Worm (Caenorhabditis elegans) whole organism, late embryonic: ENCODE data around the gene osm-10.
A peak's percentile ranks its signal among the peaks of the same experiment; 100 is the strongest.

Experiments
- C08G9.2 ChIP-seq: sonication (generic microtip); optimal IDR thresholded peaks from 2 replicates; lab custom pipeline; 2016; ENCODE audit warnings: mild to moderate bottlenecking, missing genetic modification characterization, moderate library complexity, missing compliant biosample characterization
- C38D4.7 ChIP-seq: fragments of 200-800 bp; sonication (Bioruptor generic); optimal IDR thresholded peaks from 2 replicates; lab custom pipeline; 2018; ENCODE audit warnings: mild to moderate bottlenecking, missing genetic modification characterization, moderate library complexity, missing compliant biosample characterization
- F13H6.1 ChIP-seq: sonication (generic microtip); optimal IDR thresholded peaks from 2 replicates; lab custom pipeline; 2016; ENCODE audit warnings: missing genetic modification characterization, missing compliant biosample characterization
- K02D7.2 ChIP-seq: sonication (generic microtip); optimal IDR thresholded peaks from 2 replicates; lab custom pipeline; 2017; ENCODE audit warnings: mild to moderate bottlenecking, missing genetic modification characterization, missing compliant biosample characterization
- K09A11.1 ChIP-seq: sonication (generic microtip); optimal IDR thresholded peaks from 2 replicates; lab custom pipeline; 2017; ENCODE audit warnings: antibody characterized with exemption, mild to moderate bottlenecking, missing genetic modification characterization, missing compliant biosample characterization; ENCODE audit not compliant: insufficient read depth
- Y22D7AL.16 ChIP-seq: sonication (generic microtip); optimal IDR thresholded peaks from 2 replicates; lab custom pipeline; 2016; ENCODE audit warnings: missing genetic modification characterization, missing compliant biosample characterization
- ama-1 ChIP-seq: fragments of 150-350 bp; optimal IDR thresholded peaks from 2 replicates; lab custom pipeline; 2014
- ceh-18 ChIP-seq: sonication (generic microtip); optimal IDR thresholded peaks from 2 replicates; lab custom pipeline; 2016; ENCODE audit warnings: missing genetic modification characterization, missing compliant biosample characterization
- ceh-2 ChIP-seq: sonication (generic microtip); optimal IDR thresholded peaks from 2 replicates; lab custom pipeline; 2016; ENCODE audit warnings: missing genotype, missing genetic modification characterization, missing compliant biosample characterization
- ceh-22 ChIP-seq: sonication (generic microtip); optimal IDR thresholded peaks from 2 replicates; lab custom pipeline; 2017; ENCODE audit warnings: missing biosample characterization, missing genetic modification characterization
- ceh-24 ChIP-seq: sonication (generic microtip); optimal IDR thresholded peaks from 2 replicates; lab custom pipeline; 2016; ENCODE audit warnings: mild to moderate bottlenecking, missing genetic modification characterization, missing compliant biosample characterization
- ceh-30 ChIP-seq: fragments of 150-350 bp; optimal IDR thresholded peaks from 2 replicates; lab custom pipeline; 2014; ENCODE audit warnings: missing biosample characterization, missing genetic modification characterization
- ceh-34 ChIP-seq: sonication (generic microtip); optimal IDR thresholded peaks from 2 replicates; lab custom pipeline; 2016; ENCODE audit warnings: mild to moderate bottlenecking, missing genetic modification characterization, missing compliant biosample characterization
- ceh-45 ChIP-seq: fragments of 200-800 bp; sonication (Bioruptor generic); IDR thresholded peaks from 2 replicates; pipeline ENCODE4 v1.3.6; 2022; ENCODE audit warnings: missing genetic modification reagents, missing genetic modification characterization, missing compliant biosample characterization
- ceh-6 ChIP-seq: fragments of 200-800 bp; sonication (Bioruptor generic); optimal IDR thresholded peaks from 2 replicates; lab custom pipeline; 2018; ENCODE audit warnings: mild to moderate bottlenecking, missing genetic modification characterization, missing compliant biosample characterization
- che-1 ChIP-seq: sonication (generic microtip); optimal IDR thresholded peaks from 2 replicates; lab custom pipeline; 2016; ENCODE audit warnings: mild to moderate bottlenecking, missing genetic modification characterization, missing compliant biosample characterization
- dve-1 ChIP-seq: sonication (generic microtip); optimal IDR thresholded peaks from 2 replicates; lab custom pipeline; 2017; ENCODE audit warnings: antibody characterized with exemption, mild to moderate bottlenecking, missing genetic modification characterization, missing compliant biosample characterization
- elt-4 ChIP-seq: sonication (generic microtip); optimal IDR thresholded peaks from 2 replicates; lab custom pipeline; 2016; ENCODE audit warnings: missing genetic modification characterization, missing compliant biosample characterization
- ets-4 ChIP-seq: sonication (generic microtip); optimal IDR thresholded peaks from 2 replicates; lab custom pipeline; 2016; ENCODE audit warnings: missing genetic modification characterization, missing compliant biosample characterization
- eyg-1 ChIP-seq: sonication (generic microtip); optimal IDR thresholded peaks from 2 replicates; lab custom pipeline; 2016; ENCODE audit warnings: missing genotype, missing genetic modification characterization, missing compliant biosample characterization
- fkh-6 ChIP-seq: sonication (generic microtip); optimal IDR thresholded peaks from 2 replicates; lab custom pipeline; 2016; ENCODE audit warnings: missing genetic modification characterization, missing compliant biosample characterization
- hlh-13 ChIP-seq: fragments of 200-800 bp; sonication (Bioruptor generic); optimal IDR thresholded peaks from 2 replicates; lab custom pipeline; 2018; ENCODE audit warnings: mild to moderate bottlenecking, missing genetic modification characterization, missing compliant biosample characterization
- hlh-15 ChIP-seq: sonication (generic microtip); optimal IDR thresholded peaks from 2 replicates; lab custom pipeline; 2016; ENCODE audit warnings: missing genetic modification characterization, missing compliant biosample characterization
- hlh-30 ChIP-seq: sonication (generic microtip); optimal IDR thresholded peaks from 2 replicates; lab custom pipeline; 2017; ENCODE audit warnings: antibody characterized with exemption, missing genetic modification characterization, missing compliant biosample characterization; ENCODE audit not compliant: insufficient read depth
- hlh-8 ChIP-seq: sonication (generic microtip); optimal IDR thresholded peaks from 2 replicates; lab custom pipeline; 2016; ENCODE audit warnings: missing genotype, missing genetic modification characterization, missing compliant biosample characterization
- lim-6 ChIP-seq: sonication (generic microtip); optimal IDR thresholded peaks from 2 replicates; lab custom pipeline; 2016; ENCODE audit warnings: missing genetic modification characterization, missing compliant biosample characterization
- lin-11 ChIP-seq: fragments of 200-800 bp; sonication (Bioruptor generic); optimal IDR thresholded peaks from 2 replicates; lab custom pipeline; 2018; ENCODE audit warnings: mild to moderate bottlenecking, missing genetic modification characterization, missing compliant biosample characterization
- nfya-1 ChIP-seq: sonication (generic microtip); optimal IDR thresholded peaks from 2 replicates; lab custom pipeline; 2017; ENCODE audit warnings: missing genetic modification characterization, mild to moderate bottlenecking, missing compliant biosample characterization, antibody characterized with exemption, moderate library complexity
- npax-4 ChIP-seq: sonication (generic microtip); optimal IDR thresholded peaks from 2 replicates; lab custom pipeline; 2016; ENCODE audit warnings: missing genetic modification characterization, missing compliant biosample characterization
- pha-2 ChIP-seq: sonication (generic microtip); optimal IDR thresholded peaks from 2 replicates; lab custom pipeline; 2017; ENCODE audit warnings: mild to moderate bottlenecking, missing genetic modification characterization, missing compliant biosample characterization
- pros-1 ChIP-seq: fragments of 150-350 bp; optimal IDR thresholded peaks from 2 replicates; lab custom pipeline; 2014; ENCODE audit warnings: missing biosample characterization, missing genetic modification reagents, missing genetic modification characterization
- ref-2 ChIP-seq: sonication (generic microtip); optimal IDR thresholded peaks from 2 replicates; lab custom pipeline; 2016; ENCODE audit warnings: missing genetic modification characterization, missing compliant biosample characterization
- rnt-1 ChIP-seq: sonication (generic microtip); optimal IDR thresholded peaks from 2 replicates; lab custom pipeline; 2016; ENCODE audit warnings: missing genetic modification characterization, missing compliant biosample characterization
- sdc-2 ChIP-seq: sonication (generic microtip); optimal IDR thresholded peaks from 2 replicates; lab custom pipeline; 2016; ENCODE audit warnings: missing genotype, missing genetic modification characterization, missing compliant biosample characterization
- sox-2 ChIP-seq: fragments of 200-800 bp; sonication (Bioruptor generic); IDR thresholded peaks from 2 replicates; pipeline ENCODE4 v1.3.6; 2022; ENCODE audit warnings: missing genetic modification reagents, missing genetic modification characterization, missing compliant biosample characterization
- syd-9 ChIP-seq: sonication (generic microtip); optimal IDR thresholded peaks from 2 replicates; lab custom pipeline; 2016; ENCODE audit warnings: mild to moderate bottlenecking, missing genetic modification characterization, moderate library complexity, missing compliant biosample characterization
- tbx-7 ChIP-seq: sonication (generic microtip); optimal IDR thresholded peaks from 2 replicates; lab custom pipeline; 2016; ENCODE audit warnings: missing genotype, missing genetic modification characterization, missing compliant biosample characterization
- unc-3 ChIP-seq, 2 experiments: fragments of 200-800 bp in 1 of 2; sonication (Bioruptor generic) in 1 of 2; sonication (generic microtip) in 1 of 2; conservative IDR thresholded peaks in 1 of 2; optimal IDR thresholded peaks in 1 of 2; 2 replicates each; pipeline versions ENCODE4 v1.3.6 to Lab custom; 2016 to 2022; ENCODE audit warnings: missing compliant biosample characterization in 2 of 2, missing genetic modification characterization in 2 of 2, missing genetic modification reagents in 1 of 2
- unc-42 ChIP-seq: sonication (generic microtip); optimal IDR thresholded peaks from 2 replicates; lab custom pipeline; 2016; ENCODE audit warnings: missing genotype, missing genetic modification characterization, missing compliant biosample characterization
- unc-55 ChIP-seq: sonication (generic microtip); optimal IDR thresholded peaks from 2 replicates; lab custom pipeline; 2017; ENCODE audit warnings: missing biosample characterization, missing genetic modification reagents, missing genetic modification characterization

Gene osm-10

ce11 chrIII:7215532-7215931 is 27.5 kb upstream of the osm-10 start:
- peak; percentile 23 for TF ChIP-seq rnt-1 (tag; lab: Kevin White, UChicago)
- TF ChIP-seq nfya-1 (tag; lab: Kevin White, UChicago) = no peak
- no peak for TF ChIP-seq unc-42 (tag; lab: Kevin White, UChicago)
- no peak for TF ChIP-seq ceh-22 (tag; lab: Kevin White, UChicago)
- no peak for TF ChIP-seq elt-4 (tag; lab: Kevin White, UChicago)
- TF ChIP-seq, all 69 proteins: peak for 1

ce11 chrIII:7216226-7216625 is 26.9 kb upstream of the osm-10 start, which contains the start of gene R151.1:
R151.1 (plus strand) TSS chrIII:7216526.
- TF ChIP-seq npax-4 (tag; lab: Kevin White, UChicago) = no peak
- no peak for TF ChIP-seq pha-2 (tag; lab: Kevin White, UChicago)
- TF ChIP-seq hlh-8 (tag; lab: Kevin White, UChicago) = no peak
- no peak for TF ChIP-seq sdc-2 (tag; lab: Kevin White, UChicago)
- no peak for TF ChIP-seq hlh-30 (tag; lab: Kevin White, UChicago)
- no peak for TF ChIP-seq K09A11.1 (tag; lab: Kevin White, UChicago)
- no peak for TF ChIP-seq pros-1 (tag; lab: Kevin White, UChicago)
- no peak for TF ChIP-seq unc-42 (tag; lab: Kevin White, UChicago)
- no peak for TF ChIP-seq eyg-1 (tag; lab: Kevin White, UChicago)
- TF ChIP-seq hlh-15 (tag; lab: Kevin White, UChicago) = no peak
- no peak for TF ChIP-seq unc-3 (GFP tag; conservative IDR thresholded peaks at IDR 0.05; lab: Robert Waterston, UW)
- no peak for TF ChIP-seq unc-3 (tag; optimal IDR thresholded peaks at IDR 0.05; lab: Kevin White, UChicago)
- no peak for TF ChIP-seq K02D7.2 (tag; lab: Kevin White, UChicago)
- no peak for TF ChIP-seq che-1
- no peak for TF ChIP-seq ceh-22 (tag; lab: Kevin White, UChicago)
- no peak for TF ChIP-seq elt-4 (tag; lab: Kevin White, UChicago)
- no peak for TF ChIP-seq fkh-6 (tag; lab: Kevin White, UChicago)
- TF ChIP-seq dve-1 (tag; lab: Kevin White, UChicago) = no peak
- TF ChIP-seq ceh-6 (GFP tag; lab: Kevin White, UChicago) = no peak
- no peak for TF ChIP-seq ceh-2
- TF ChIP-seq, all 69 proteins: peak for 0

ce11 chrIII:7216924-7217521 is 26.1 kb upstream of the osm-10 start:
- TF ChIP-seq ceh-30 (no peak), fkh-6 (tag; lab: Kevin White, UChicago) (no peak), nfya-1 (tag; lab: Kevin White, UChicago) (peak; percentile 46), ceh-34 (peak; percentile 6), ets-4 (no peak), ceh-22 (tag; lab: Kevin White, UChicago) (no peak), sox-2 (no peak), rnt-1 (tag; lab: Kevin White, UChicago) (peak; percentile 78), lin-11 (tag; lab: Kevin White, UChicago) (no peak), F13H6.1 (tag; lab: Kevin White, UChicago) (no peak), syd-9 (tag; lab: Kevin White, UChicago) (no peak), ref-2 (tag; lab: Kevin White, UChicago) (no peak), unc-55 (GFP tag; lab: Kevin White, UChicago) (peak; percentile 88), ceh-18 (tag; lab: Kevin White, UChicago) (peak; percentile 92), hlh-13 (GFP tag; lab: Kevin White, UChicago) (no peak)

- TF ChIP-seq hlh-13 (GFP tag; lab: Kevin White, UChicago) = no peak
- no peak for TF ChIP-seq ceh-2
Observed at ce11 chrIII:7221103-7221502, 22.0 kb upstream of the osm-10 start.

ce11 chrIII:7223029-7223428 is 20.1 kb upstream of the osm-10 start, which contains the start of gene der-2:
der-2 (minus strand) TSS chrIII:7223129.
- TF ChIP-seq dve-1 (tag; lab: Kevin White, UChicago) = no peak
- no peak for TF ChIP-seq sox-2
- no peak for TF ChIP-seq ceh-24 (tag; lab: Kevin White, UChicago)
- no peak for TF ChIP-seq ama-1 (lab: Kevin White, UChicago)
- TF ChIP-seq C08G9.2 (tag; lab: Kevin White, UChicago) = no peak
- no peak for TF ChIP-seq unc-55 (GFP tag; lab: Kevin White, UChicago)
- TF ChIP-seq nfya-1 (tag; lab: Kevin White, UChicago) = no peak
- no peak for TF ChIP-seq npax-4 (tag; lab: Kevin White, UChicago)
- no peak for TF ChIP-seq C38D4.7 (GFP tag; lab: Kevin White, UChicago)
- no peak for TF ChIP-seq tbx-7 (tag; lab: Kevin White, UChicago)
- no peak for TF ChIP-seq ceh-18 (tag; lab: Kevin White, UChicago)
- no peak for TF ChIP-seq lim-6 (tag; lab: Kevin White, UChicago)
- no peak for TF ChIP-seq Y22D7AL.16
- TF ChIP-seq ceh-45 (GFP tag; lab: Robert Waterston, UW) = no peak
